Fruit fly (Drosophila melanogaster) whole organism, embryonic: ENCODE data around the gene CG12123.

Experiments
- Antp ChIP-seq: fragments of 200-800 bp; sonication (Bioruptor generic); optimal IDR thresholded peaks from 3 replicates; lab custom pipeline; 2016; ENCODE audit warnings: missing biosample characterization, missing genetic modification characterization
- Atf3 ChIP-seq: fragments of 200-800 bp; sonication (Bioruptor generic); optimal IDR thresholded peaks from 3 replicates; lab custom pipeline; 2016; ENCODE audit warnings: missing biosample characterization, missing genetic modification characterization
- B-H2 ChIP-seq: fragments of 200-800 bp; sonication (Bioruptor generic); optimal IDR thresholded peaks from 2 replicates; lab custom pipeline; 2018; ENCODE audit warnings: missing biosample characterization, mild to moderate bottlenecking, missing genetic modification characterization
- BEAF-32 ChIP-seq: fragments of 200-800 bp; sonication (Bioruptor generic); optimal IDR thresholded peaks from 3 replicates; lab custom pipeline; 2017; ENCODE audit warnings: missing biosample characterization, missing genetic modification characterization, mild to moderate bottlenecking, moderate library complexity, missing genetic modification reagents
- Blimp-1 ChIP-seq: fragments of 200-800 bp; sonication (Bioruptor generic); optimal IDR thresholded peaks from 3 replicates; lab custom pipeline; 2018; ENCODE audit warnings: missing biosample characterization, missing genetic modification characterization, mild to moderate bottlenecking, moderate library complexity, missing genetic modification reagents
- CG10321 ChIP-seq: fragments of 200-800 bp; sonication (Bioruptor generic); IDR thresholded peaks from 2 replicates; pipeline ENCODE4 v1.3.6; 2022; ENCODE audit warnings: missing biosample characterization, missing genetic modification characterization
- CG11398 ChIP-seq: fragments of 200-800 bp; sonication (Bioruptor generic); optimal IDR thresholded peaks from 2 replicates; lab custom pipeline; 2016; ENCODE audit warnings: missing biosample characterization, missing genetic modification characterization
- CG11560 ChIP-seq: fragments of 200-800 bp; sonication (Bioruptor generic); IDR thresholded peaks from 3 replicates; pipeline ENCODE4 v1.3.6; 2022; ENCODE audit warnings: missing biosample characterization, missing genetic modification characterization
- CG13287 ChIP-seq: fragments of 200-800 bp; sonication (Bioruptor generic); IDR thresholded peaks from 2 replicates; pipeline ENCODE4 v1.3.6; 2022; ENCODE audit warnings: missing biosample characterization, missing genetic modification characterization; ENCODE audit not compliant: partially characterized antibody
- CG13624 ChIP-seq: fragments of 200-800 bp; sonication (Bioruptor generic); optimal IDR thresholded peaks from 2 replicates; lab custom pipeline; 2016; ENCODE audit warnings: missing biosample characterization, missing genetic modification characterization
- CG13894 ChIP-seq: fragments of 200-800 bp; sonication (Bioruptor generic); optimal IDR thresholded peaks from 3 replicates; lab custom pipeline; 2018; ENCODE audit warnings: missing biosample characterization, mild to moderate bottlenecking, missing genetic modification characterization, moderate library complexity
- CG15011 ChIP-seq: fragments of 200-800 bp; sonication (Bioruptor generic); optimal IDR thresholded peaks from 3 replicates; lab custom pipeline; 2018; ENCODE audit warnings: missing biosample characterization, mild to moderate bottlenecking, missing genetic modification characterization
- CG16863 ChIP-seq: fragments of 200-800 bp; sonication (Bioruptor generic); optimal IDR thresholded peaks from 3 replicates; lab custom pipeline; 2016; ENCODE audit warnings: missing biosample characterization, missing genetic modification characterization
- CG17912 ChIP-seq: fragments of 200-800 bp; sonication (Bioruptor generic); optimal IDR thresholded peaks from 2 replicates; lab custom pipeline; 2018; ENCODE audit warnings: missing biosample characterization, mild to moderate bottlenecking, missing genetic modification characterization
- CG2116 ChIP-seq: fragments of 200-800 bp; sonication (Bioruptor generic); optimal IDR thresholded peaks from 3 replicates; lab custom pipeline; 2018; ENCODE audit warnings: missing biosample characterization, mild to moderate bottlenecking, missing genetic modification characterization
- CG30431 ChIP-seq: fragments of 200-800 bp; sonication (Bioruptor generic); optimal IDR thresholded peaks from 2 replicates; lab custom pipeline; 2017; ENCODE audit warnings: missing biosample characterization, missing genetic modification characterization
- CG3163 ChIP-seq: fragments of 200-800 bp; sonication (Bioruptor generic); optimal IDR thresholded peaks from 3 replicates; lab custom pipeline; 2016; ENCODE audit warnings: missing biosample characterization, missing genetic modification characterization
- CG32532 ChIP-seq: fragments of 200-800 bp; sonication (Bioruptor generic); IDR thresholded peaks from 2 replicates; pipeline ENCODE4 v1.3.6; 2022; ENCODE audit warnings: missing biosample characterization, missing genetic modification characterization
- CG7271 ChIP-seq: fragments of 200-800 bp; sonication (Bioruptor generic); optimal IDR thresholded peaks from 2 replicates; lab custom pipeline; 2018; ENCODE audit warnings: missing biosample characterization, mild to moderate bottlenecking, missing genetic modification characterization, moderate library complexity
- CG7372 ChIP-seq: fragments of 200-800 bp; sonication (Bioruptor generic); IDR thresholded peaks from 2 replicates; pipeline ENCODE4 v1.3.6; 2022; ENCODE audit warnings: missing biosample characterization, missing genetic modification characterization
- CG7839 ChIP-seq: fragments of 200-800 bp; sonication (Bioruptor generic); optimal IDR thresholded peaks from 3 replicates; lab custom pipeline; 2018; ENCODE audit warnings: missing biosample characterization, mild to moderate bottlenecking, missing genetic modification characterization, moderate library complexity
- CG9797 ChIP-seq: fragments of 200-800 bp; sonication (Bioruptor generic); optimal IDR thresholded peaks from 3 replicates; lab custom pipeline; 2018; ENCODE audit warnings: missing biosample characterization, mild to moderate bottlenecking, missing genetic modification characterization
- Doc2 ChIP-seq: fragments of 200-800 bp; sonication (Bioruptor generic); IDR thresholded peaks from 2 replicates; pipeline ENCODE4 v1.3.6; 2022; ENCODE audit warnings: missing biosample characterization, missing genetic modification characterization
- Dp ChIP-seq: fragments of 200-800 bp; sonication (Bioruptor generic); optimal IDR thresholded peaks from 2 replicates; lab custom pipeline; 2018; ENCODE audit warnings: missing biosample characterization, mild to moderate bottlenecking, missing genetic modification characterization, moderate library complexity
- Elba2 ChIP-seq: fragments of 200-800 bp; sonication (Bioruptor generic); optimal IDR thresholded peaks from 3 replicates; lab custom pipeline; 2016; ENCODE audit warnings: missing biosample characterization, missing genetic modification characterization
- Lhr ChIP-seq: fragments of 200-800 bp; sonication (Bioruptor generic); optimal IDR thresholded peaks from 3 replicates; lab custom pipeline; 2017; ENCODE audit warnings: mild to moderate bottlenecking, missing biosample characterization, missing genetic modification reagents, missing genetic modification characterization
- MTF-1 ChIP-seq: fragments of 200-800 bp; sonication (Bioruptor generic); optimal IDR thresholded peaks from 2 replicates; lab custom pipeline; 2018; ENCODE audit warnings: missing biosample characterization, mild to moderate bottlenecking, missing genetic modification characterization, borderline replicate concordance
- Meics ChIP-seq: fragments of 200-800 bp; sonication (Bioruptor generic); optimal IDR thresholded peaks from 2 replicates; lab custom pipeline; 2017; ENCODE audit warnings: missing biosample characterization, mild to moderate bottlenecking, missing genetic modification characterization
- NFAT ChIP-seq: fragments of 200-800 bp; sonication (Bioruptor generic); IDR thresholded peaks from 2 replicates; pipeline ENCODE4 v1.3.6; 2022; ENCODE audit warnings: missing biosample characterization, missing genetic modification characterization
- Sin3A ChIP-seq: fragments of >200 bp; optimal IDR thresholded peaks from 2 replicates; lab custom pipeline; 2018
- Sry-δ ChIP-seq: fragments of 200-800 bp; sonication (Bioruptor generic); optimal IDR thresholded peaks from 2 replicates; lab custom pipeline; 2016; ENCODE audit warnings: missing biosample characterization, missing genetic modification characterization
- ac ChIP-seq: fragments of 200-800 bp; sonication (Bioruptor generic); optimal IDR thresholded peaks from 3 replicates; lab custom pipeline; 2017; ENCODE audit warnings: missing biosample characterization, mild to moderate bottlenecking, missing genetic modification characterization
- bigmax ChIP-seq: fragments of 200-800 bp; sonication (Bioruptor generic); optimal IDR thresholded peaks from 2 replicates; lab custom pipeline; 2018; ENCODE audit warnings: missing biosample characterization, mild to moderate bottlenecking, missing genetic modification characterization
- ci ChIP-seq: fragments of 200-800 bp; sonication (Bioruptor generic); IDR thresholded peaks from 3 replicates; pipeline ENCODE4 v1.3.6; 2022; ENCODE audit warnings: missing biosample characterization, missing genetic modification characterization
- crol ChIP-seq: fragments of 200-800 bp; sonication (Bioruptor generic); IDR thresholded peaks from 2 replicates; pipeline ENCODE4 v1.3.6; 2022; ENCODE audit warnings: missing biosample characterization, missing genetic modification characterization
- dm ChIP-seq: fragments of 200-800 bp; sonication (Bioruptor generic); optimal IDR thresholded peaks from 3 replicates; lab custom pipeline; 2016; ENCODE audit warnings: missing biosample characterization, missing genetic modification characterization
- dysf ChIP-seq: fragments of 200-800 bp; sonication (Bioruptor generic); IDR thresholded peaks from 3 replicates; pipeline ENCODE4 v1.3.6; 2022; ENCODE audit warnings: missing biosample characterization, missing genetic modification characterization
- ems ChIP-seq: fragments of 200-800 bp; sonication (Bioruptor generic); optimal IDR thresholded peaks from 3 replicates; lab custom pipeline; 2016; ENCODE audit warnings: missing biosample characterization, missing genetic modification characterization
- ftz-f1 ChIP-seq: fragments of 200-800 bp; sonication (Bioruptor generic); optimal IDR thresholded peaks from 2 replicates; lab custom pipeline; 2016; ENCODE audit warnings: missing biosample characterization, missing genetic modification characterization
- gro ChIP-seq: fragments of 200-800 bp; sonication (Bioruptor generic); optimal IDR thresholded peaks from 2 replicates; lab custom pipeline; 2016; ENCODE audit warnings: missing biosample characterization, missing genetic modification characterization
- her ChIP-seq: fragments of 200-800 bp; sonication (Bioruptor generic); optimal IDR thresholded peaks from 2 replicates; lab custom pipeline; 2016; ENCODE audit warnings: missing biosample characterization, missing genetic modification characterization
- hth ChIP-seq: fragments of >200 bp; optimal IDR thresholded peaks from 2 replicates; lab custom pipeline; 2017; ENCODE audit warnings: inconsistent platforms
- jigr1 ChIP-seq: fragments of 200-800 bp; sonication (Bioruptor generic); IDR thresholded peaks from 3 replicates; pipeline ENCODE4 v1.3.6; 2022; ENCODE audit warnings: missing biosample characterization, missing genetic modification characterization
- luna ChIP-seq: fragments of 200-800 bp; sonication (Bioruptor generic); optimal IDR thresholded peaks from 2 replicates; lab custom pipeline; 2016; ENCODE audit warnings: missing biosample characterization, missing genetic modification characterization
- mirr ChIP-seq: fragments of 200-800 bp; sonication (Bioruptor generic); optimal IDR thresholded peaks from 3 replicates; lab custom pipeline; 2018; ENCODE audit warnings: missing biosample characterization, mild to moderate bottlenecking, missing genetic modification characterization
- otp ChIP-seq: fragments of 200-800 bp; sonication (Bioruptor generic); IDR thresholded peaks from 3 replicates; pipeline ENCODE4, ENCODE4 v1.3.6; 2022; ENCODE audit warnings: missing biosample characterization, missing genetic modification characterization
- pho ChIP-seq: fragments of 200-800 bp; sonication (Bioruptor generic); optimal IDR thresholded peaks from 2 replicates; lab custom pipeline; 2016; ENCODE audit warnings: missing biosample characterization, missing genetic modification characterization
- stc ChIP-seq: fragments of 200-800 bp; sonication (Bioruptor generic); IDR thresholded peaks from 2 replicates; pipeline ENCODE4 v1.3.6; 2022; ENCODE audit warnings: missing biosample characterization, missing genetic modification characterization
- sug ChIP-seq: fragments of 200-800 bp; optimal IDR thresholded peaks from 2 replicates; lab custom pipeline; 2019; ENCODE audit warnings: missing biosample characterization, mild to moderate bottlenecking, missing genetic modification characterization, moderate library complexity
- unc-4 ChIP-seq: fragments of 200-800 bp; sonication (Bioruptor generic); IDR thresholded peaks from 2 replicates; pipeline ENCODE4 v1.3.6; 2022; ENCODE audit warnings: missing biosample characterization, missing genetic modification characterization; ENCODE audit not compliant: partially characterized antibody
- wor ChIP-seq: fragments of 200-800 bp; sonication (Bioruptor generic); IDR thresholded peaks from 2 replicates; pipeline ENCODE4 v1.3.6; 2022; ENCODE audit warnings: missing biosample characterization, missing genetic modification characterization

Gene CG12123

dm6 chrX:8408971-8409455 lies 33.1 kb downstream of the CG12123 start, which contains the start of gene Trf2 (continued):
- no peak; the same call in 2 of the 3 replicates for TF ChIP-seq otp
- TF ChIP-seq CG3163 (GFP tag; lab: Kevin White, UChicago), result peak; percentile 3
- TF ChIP-seq B-H2 (GFP tag; lab: Kevin White, UChicago), result peak; percentile 10
- TF ChIP-seq Atf3 (GFP tag; lab: Kevin White, UChicago), result no peak
- no peak for TF ChIP-seq hth
- no peak for TF ChIP-seq unc-4 (GFP tag; lab: Robert Waterston, UW)
- peak; percentile 13 for TF ChIP-seq gro (GFP tag; lab: Kevin White, UChicago)
- no peak for TF ChIP-seq crol (GFP tag; lab: Robert Waterston, UW)
- no peak for TF ChIP-seq luna (GFP tag; lab: Kevin White, UChicago)
- TF ChIP-seq CG7372 (GFP tag; lab: Robert Waterston, UW), result no peak
- TF ChIP-seq sug, result no peak
- no peak for TF ChIP-seq CG11398 (GFP tag; lab: Kevin White, UChicago)
- TF ChIP-seq CG7839 (tag; lab: Kevin White, UChicago), result no peak
- no peak for TF ChIP-seq Blimp-1
- no peak for TF ChIP-seq CG30431 (GFP tag; lab: Kevin White, UChicago)
- peak; percentile 9 for TF ChIP-seq mirr (GFP tag; lab: Kevin White, UChicago)
- TF ChIP-seq Antp (GFP tag; lab: Kevin White, UChicago), result no peak
- peak; percentile 3 for TF ChIP-seq CG13894
- TF ChIP-seq ac, result peak; percentile 8
- no peak for TF ChIP-seq wor (GFP tag; lab: Robert Waterston, UW)
- TF ChIP-seq Dp (GFP tag; lab: Kevin White, UChicago), result peak; percentile 43
- 0 out of 2 replicates have a peak, but pooled peaks have one; percentile 5 for TF ChIP-seq NFAT (GFP tag; lab: Robert Waterston, UW)
- TF ChIP-seq Sry-δ (GFP tag; lab: Kevin White, UChicago), result peak; percentile 26
- TF ChIP-seq ci (GFP tag; lab: Robert Waterston, UW), result peak; percentile 68
- no peak for TF ChIP-seq pho (GFP tag; lab: Kevin White, UChicago)
- no peak for TF ChIP-seq bigmax
- TF ChIP-seq CG16863 (GFP tag; lab: Kevin White, UChicago), result no peak
- TF ChIP-seq CG7271 (tag; lab: Kevin White, UChicago), result peak; percentile 33
- peak; percentile 1 for TF ChIP-seq ems (GFP tag; lab: Kevin White, UChicago)
- no peak for TF ChIP-seq CG15011
- no peak for TF ChIP-seq CG17912 (GFP tag; lab: Kevin White, UChicago)
- TF ChIP-seq dysf, result no peak
- TF ChIP-seq CG13287 (GFP tag; lab: Robert Waterston, UW), result peak; percentile 7; the same call in 1 of the 2 replicates
- TF ChIP-seq CG13624 (GFP tag; lab: Kevin White, UChicago), result peak; percentile 48
- peak; percentile 30 for TF ChIP-seq Lhr (GFP tag; lab: Kevin White, UChicago)
- TF ChIP-seq CG10321 (GFP tag; lab: Robert Waterston, UW), result no peak
- TF ChIP-seq her (GFP tag; lab: Kevin White, UChicago), result peak; percentile 54
- no peak for TF ChIP-seq ftz-f1
- TF ChIP-seq BEAF-32 (GFP tag; lab: Kevin White, UChicago), result peak; percentile 57
- TF ChIP-seq CG2116 (GFP tag; lab: Kevin White, UChicago), result peak; percentile 7
- peak; percentile 94 for TF ChIP-seq Sin3A (lab: Kevin White, UChicago)
- peak; percentile 41; the same call in 1 of the 2 replicates for TF ChIP-seq CG32532 (GFP tag; lab: Robert Waterston, UW)
- peak; percentile 86 for TF ChIP-seq CG9797
- peak; percentile 64 for TF ChIP-seq MTF-1 (GFP tag; lab: Kevin White, UChicago)
- peak; percentile 35 for TF ChIP-seq dm (GFP tag; lab: Kevin White, UChicago)
- no peak for TF ChIP-seq jigr1 (GFP tag; lab: Robert Waterston, UW)
- TF ChIP-seq CG11560 (tag; lab: Robert Waterston, UW), result no peak
- TF ChIP-seq stc (GFP tag; lab: Robert Waterston, UW), result peak; percentile 29; the same call in 1 of the 2 replicates
- TF ChIP-seq Meics (GFP tag; lab: Kevin White, UChicago), result peak; percentile 22
- TF ChIP-seq Elba2 (GFP tag; lab: Kevin White, UChicago), result no peak
- no peak for TF ChIP-seq Doc2 (GFP tag; lab: Robert Waterston, UW)
